Fruit fly (Drosophila melanogaster): ENCODE data around the gene ema.

dm6 chr3R:16468556-16468955, 27.1 kb upstream of the ema start:
- no peak for TF ChIP-seq usp (GFP tag; optimal IDR thresholded peaks at IDR 0.05)
- no peak for TF ChIP-seq Dll (optimal IDR thresholded peaks at IDR 0.05)
- no peak for TF ChIP-seq psq (optimal IDR thresholded peaks at IDR 0.05)
- no peak for TF ChIP-seq CG8478 (optimal IDR thresholded peaks at IDR 0.05)
- TF ChIP-seq pan (optimal IDR thresholded peaks at IDR 0.05): no peak
- no peak for TF ChIP-seq EcR (GFP tag; optimal IDR thresholded peaks at IDR 0.05)

Data from whole organism.